Worm (Caenorhabditis elegans) whole organism, L4 larva: ENCODE results near the gene F35D11.4.

Source experiments
- D1046.2 ChIP-seq: fragments of 200-800 bp; sonication (Bioruptor generic); IDR thresholded peaks from 2 replicates; pipeline ENCODE4 v1.3.6; 2022; ENCODE audit warnings: missing genetic modification characterization, missing compliant biosample characterization
- F49E8.2 ChIP-seq: sonication (generic microtip); optimal IDR thresholded peaks from 2 replicates; lab custom pipeline; 2016; ENCODE audit warnings: missing compliant biosample characterization, mild to moderate bottlenecking, missing genetic modification characterization, borderline replicate concordance
- T26A8.4 ChIP-seq: fragments of 200-800 bp; sonication (Bioruptor generic); IDR thresholded peaks from 2 replicates; pipeline ENCODE4 v1.3.6; 2022; ENCODE audit warnings: missing genetic modification characterization, missing compliant biosample characterization
- Y105C5A.15 ChIP-seq: fragments of 200-800 bp; sonication (Bioruptor generic); IDR thresholded peaks from 2 replicates; pipeline ENCODE4 v1.3.6; 2022; ENCODE audit warnings: missing genetic modification characterization, missing compliant biosample characterization
- Y5F2A.4 ChIP-seq: fragments of 200-800 bp; sonication (Bioruptor generic); optimal IDR thresholded peaks from 2 replicates; lab custom pipeline; 2018; ENCODE audit warnings: mild to moderate bottlenecking, missing genetic modification characterization, missing compliant biosample characterization
- aha-1 ChIP-seq: fragments of 150-350 bp; peaks from one replicate; lab custom pipeline; 2014; ENCODE audit warnings: missing biosample characterization, missing genetic modification characterization
- arid-1 ChIP-seq: fragments of 200-800 bp; sonication (Bioruptor generic); conservative IDR thresholded peaks from 2 replicates; pipeline ENCODE4 v1.3.6; 2022; ENCODE audit warnings: missing genetic modification reagents, missing genetic modification characterization, missing compliant biosample characterization
- ceh-28 ChIP-seq: fragments of 150-350 bp; optimal IDR thresholded peaks from 2 replicates; lab custom pipeline; 2014; ENCODE audit warnings: missing biosample characterization, missing genetic modification reagents, missing genetic modification characterization
- ceh-82 ChIP-seq: sonication (generic microtip); optimal IDR thresholded peaks from 2 replicates; lab custom pipeline; 2017; ENCODE audit warnings: missing biosample characterization, missing genetic modification characterization
- ctbp-1 ChIP-seq: fragments of 200-800 bp; sonication (Bioruptor generic); IDR thresholded peaks from 2 replicates; pipeline ENCODE4 v1.3.6; 2022; ENCODE audit warnings: missing genetic modification reagents, missing genetic modification characterization, missing compliant biosample characterization
- dmd-6 ChIP-seq: fragments of 200-800 bp; sonication (Bioruptor generic); IDR thresholded peaks from 2 replicates; pipeline ENCODE4 v1.3.6; 2022; ENCODE audit warnings: missing genetic modification reagents, missing genetic modification characterization, missing compliant biosample characterization
- dmd-9 ChIP-seq: fragments of 200-800 bp; sonication (Bioruptor generic); IDR thresholded peaks from 2 replicates; pipeline ENCODE4 v1.3.6; 2022; ENCODE audit warnings: missing genetic modification reagents, missing genetic modification characterization, missing compliant biosample characterization
- duxl-1 ChIP-seq: sonication (generic microtip); optimal IDR thresholded peaks from 2 replicates; lab custom pipeline; 2016; ENCODE audit warnings: mild to moderate bottlenecking, missing genetic modification characterization, moderate library complexity, missing compliant biosample characterization; ENCODE audit not compliant: poor library complexity
- egl-43 ChIP-seq: fragments of 200-800 bp; sonication (Bioruptor generic); IDR thresholded peaks from 2 replicates; pipeline ENCODE4 v1.3.6; 2022; ENCODE audit warnings: missing genetic modification reagents, missing genetic modification characterization, missing compliant biosample characterization
- hmg-1.1 ChIP-seq: fragments of 200-800 bp; sonication (Bioruptor generic); IDR thresholded peaks from 2 replicates; pipeline ENCODE4 v1.3.6; 2022; ENCODE audit warnings: missing genetic modification reagents, missing genetic modification characterization, missing compliant biosample characterization
- lim-7 ChIP-seq: fragments of 200-800 bp; sonication (Bioruptor generic); IDR thresholded peaks from 2 replicates; pipeline ENCODE4 v1.3.6; 2022; ENCODE audit warnings: missing genetic modification characterization, missing compliant biosample characterization
- lin-1 ChIP-seq: fragments of 200-800 bp; sonication (Bioruptor generic); IDR thresholded peaks from 2 replicates; pipeline ENCODE4 v1.3.6; 2022; ENCODE audit warnings: missing genetic modification reagents, missing genetic modification characterization, missing compliant biosample characterization
- lin-13 ChIP-seq: fragments of 150-350 bp; optimal IDR thresholded peaks from 2 replicates; lab custom pipeline; 2014; ENCODE audit warnings: missing biosample characterization, missing genetic modification reagents, missing genetic modification characterization
- lin-15B ChIP-seq: fragments of 150-350 bp; sonication (generic microtip); optimal IDR thresholded peaks from 3 replicates; lab custom pipeline; 2014; ENCODE audit warnings: missing biosample characterization, missing genetic modification characterization
- lin-39 ChIP-seq: fragments of 150-350 bp; optimal IDR thresholded peaks from 2 replicates; lab custom pipeline; 2014; ENCODE audit warnings: missing biosample characterization, missing genetic modification reagents, missing genetic modification characterization
- lir-3 ChIP-seq: sonication (generic microtip); optimal IDR thresholded peaks from 2 replicates; lab custom pipeline; 2016; ENCODE audit warnings: mild to moderate bottlenecking, missing genetic modification characterization, missing compliant biosample characterization
- mep-1 ChIP-seq: fragments of 150-350 bp; sonication (generic microtip); optimal IDR thresholded peaks from 3 replicates; lab custom pipeline; 2014; ENCODE audit warnings: missing biosample characterization, missing genetic modification characterization
- nhr-102 ChIP-seq: sonication (generic microtip); optimal IDR thresholded peaks from 2 replicates; lab custom pipeline; 2016; ENCODE audit warnings: mild to moderate bottlenecking, missing genetic modification characterization, moderate library complexity, missing compliant biosample characterization
- nhr-76 ChIP-seq: fragments of 150-350 bp; optimal IDR thresholded peaks from 2 replicates; lab custom pipeline; 2014; ENCODE audit warnings: missing biosample characterization, missing genetic modification characterization
- sdz-12 ChIP-seq: fragments of 200-800 bp; sonication (Bioruptor generic); optimal IDR thresholded peaks from 2 replicates; lab custom pipeline; 2018; ENCODE audit warnings: mild to moderate bottlenecking, missing genetic modification characterization, missing compliant biosample characterization
- skn-1 ChIP-seq: fragments of 150-350 bp; optimal IDR thresholded peaks from 2 replicates; lab custom pipeline; 2014; ENCODE audit warnings: missing biosample characterization, missing genetic modification characterization
- snpc-1.2 ChIP-seq: fragments of 200-800 bp; sonication (Bioruptor generic); IDR thresholded peaks from 2 replicates; pipeline ENCODE4 v1.3.6; 2022; ENCODE audit warnings: missing genetic modification reagents, missing genetic modification characterization, missing compliant biosample characterization
- tag-97 ChIP-seq: fragments of 200-800 bp; sonication (Bioruptor generic); IDR thresholded peaks from 2 replicates; pipeline ENCODE4 v1.3.6; 2022; ENCODE audit warnings: missing genetic modification characterization, missing compliant biosample characterization
- tra-1 ChIP-seq: fragments of 200-800 bp; sonication (Bioruptor generic); IDR thresholded peaks from 2 replicates; pipeline ENCODE4 v1.3.6; 2022; ENCODE audit warnings: missing genetic modification reagents, missing genetic modification characterization, missing compliant biosample characterization
- unc-62 ChIP-seq, 3 experiments: fragments of 150-350 bp in 1 of 3; sonication (generic microtip); optimal IDR thresholded peaks in 2 of 3; peaks in 1 of 3; 1 replicate in 1 of 3; 2 replicates in 2 of 3; lab custom pipeline; 2014 to 2017; ENCODE audit warnings: missing biosample characterization in 3 of 3, missing genetic modification characterization in 3 of 3, missing genetic modification reagents in 3 of 3, missing genotype in 1 of 3
- zfp-2 ChIP-seq: sonication (generic microtip); optimal IDR thresholded peaks from 2 replicates; lab custom pipeline; 2016; ENCODE audit warnings: mild to moderate bottlenecking, missing genetic modification characterization, missing compliant biosample characterization
- zfp-3 ChIP-seq: fragments of 200-800 bp; sonication (Bioruptor generic); conservative IDR thresholded peaks from 2 replicates; pipeline ENCODE4 v1.3.6; 2022; ENCODE audit warnings: missing genetic modification reagents, missing genetic modification characterization, missing compliant biosample characterization
- ztf-11 ChIP-seq: fragments of 150-350 bp; optimal IDR thresholded peaks from 2 replicates; lab custom pipeline; 2014; ENCODE audit warnings: missing biosample characterization, missing genetic modification characterization
- ztf-7 ChIP-seq: fragments of 150-350 bp; optimal IDR thresholded peaks from 2 replicates; lab custom pipeline; 2014; ENCODE audit warnings: missing biosample characterization, missing genetic modification characterization

F35D11.4 gene

ce11 chrII:4579375-4579774 is 23.9 kb upstream of the F35D11.4 start:
- TF ChIP-seq hmg-1.1 (no peak), mep-1 (no peak), sdz-12 (no peak), dmd-6 (no peak), T26A8.4 (no peak), nhr-76 (tag; lab: Kevin White, UChicago) (no peak), ztf-11 (tag; lab: Kevin White, UChicago) (no peak), Y5F2A.4 (no peak), skn-1 (tag; lab: Kevin White, UChicago) (no peak), zfp-3 (no peak)

ce11 chrII:4579920-4580474 is 23.2 kb upstream of the F35D11.4 start:
- TF ChIP-seq ceh-28: no peak
- no peak for TF ChIP-seq Y5F2A.4
- no peak for TF ChIP-seq tag-97
- TF ChIP-seq arid-1 (GFP tag; lab: Robert Waterston, UW): no peak
- TF ChIP-seq lin-15B (tag; lab: Kevin White, UChicago): no peak

ce11 chrII:4581090-4581489 is 22.1 kb upstream of the F35D11.4 start:
- TF ChIP-seq lin-1 (no peak), egl-43 (GFP tag; lab: Robert Waterston, UW) (no peak), unc-62 (GFP tag; optimal IDR thresholded peaks at IDR 0.05 in 1 of 2; lab: Kevin White, UChicago) (peak in 1 of 2 experiments; percentile 41), unc-62 (tag; optimal IDR thresholded peaks at IDR 0.05; lab: Kevin White, UChicago) (no peak), duxl-1 (tag; lab: Kevin White, UChicago) (no peak), ztf-11 (tag; lab: Kevin White, UChicago) (no peak), ztf-7 (no peak), snpc-1.2 (GFP tag; lab: Robert Waterston, UW) (no peak), nhr-102 (tag; lab: Kevin White, UChicago) (no peak), Y105C5A.15 (GFP tag; lab: Robert Waterston, UW) (no peak), aha-1 (tag; lab: Kevin White, UChicago) (peak; percentile 68)
- TF ChIP-seq, all 104 proteins: peak for 2

ce11 chrII:4583203-4583912 is 19.9 kb upstream of the F35D11.4 start:
- TF ChIP-seq D1046.2 (GFP tag; lab: Robert Waterston, UW) (0 out of 2 replicates have a peak, but pooled peaks have one; percentile 34), lin-13 (GFP tag; lab: Kevin White, UChicago) (no peak), ctbp-1 (GFP tag; lab: Robert Waterston, UW) (0 out of 2 replicates have a peak, but pooled peaks have one; percentile 15)

- TF ChIP-seq arid-1 (GFP tag; lab: Robert Waterston, UW): no peak
- peak in 1 of 2 experiments; percentile 9 for TF ChIP-seq unc-62 (GFP tag; optimal IDR thresholded peaks at IDR 0.05 in 1 of 2; lab: Kevin White, UChicago)
- no peak for TF ChIP-seq unc-62 (tag; optimal IDR thresholded peaks at IDR 0.05; lab: Kevin White, UChicago)
These were observed 18.9 kb upstream of the F35D11.4 start for ce11 chrII:4584313-4584712.

ce11 chrII:4585327-4585726 is 17.9 kb upstream of the F35D11.4 start:
- TF ChIP-seq zfp-2 (tag; lab: Kevin White, UChicago): no peak
- no peak for TF ChIP-seq lim-7 (GFP tag; lab: Robert Waterston, UW)
- TF ChIP-seq F49E8.2 (tag; lab: Kevin White, UChicago): no peak
- TF ChIP-seq tra-1 (GFP tag; lab: Robert Waterston, UW): no peak
- no peak for TF ChIP-seq dmd-9
- no peak for TF ChIP-seq ceh-82 (tag; lab: Kevin White, UChicago)
- no peak for TF ChIP-seq zfp-3
- TF ChIP-seq lin-13 (GFP tag; lab: Kevin White, UChicago): no peak
- TF ChIP-seq Y5F2A.4: no peak
- TF ChIP-seq lir-3 (tag; lab: Kevin White, UChicago): no peak
- no peak for TF ChIP-seq lin-39
- TF ChIP-seq sdz-12: no peak
- no peak for TF ChIP-seq mep-1
